Fruit fly (Drosophila melanogaster) whole organism, embryonic: ENCODE results near the gene Gr21a.
A peak's percentile ranks its signal among the peaks of the same experiment; 100 is the strongest.

Experiments
- Bdp1 ChIP-seq: fragments of 200-800 bp; sonication (Bioruptor generic); optimal IDR thresholded peaks from 3 replicates; lab custom pipeline; 2016; ENCODE audit warnings: missing biosample characterization, missing genetic modification characterization
- CG11085 ChIP-seq: fragments of 200-800 bp; sonication (Bioruptor generic); IDR thresholded peaks from 2 replicates; pipeline ENCODE4 v1.3.6; 2022; ENCODE audit warnings: missing biosample characterization, missing genetic modification characterization
- CG12769 ChIP-seq: fragments of 200-800 bp; sonication (Bioruptor generic); optimal IDR thresholded peaks from 2 replicates; lab custom pipeline; 2019; ENCODE audit warnings: missing biosample characterization, mild to moderate bottlenecking, missing genetic modification characterization, moderate library complexity
- CG12942 ChIP-seq: fragments of 200-800 bp; sonication (Bioruptor generic); optimal IDR thresholded peaks from 3 replicates; lab custom pipeline; 2016; ENCODE audit warnings: missing biosample characterization, missing genetic modification characterization
- CG13287 ChIP-seq: fragments of 200-800 bp; sonication (Bioruptor generic); IDR thresholded peaks from 2 replicates; pipeline ENCODE4 v1.3.6; 2022; ENCODE audit warnings: missing biosample characterization, missing genetic modification characterization; ENCODE audit not compliant: partially characterized antibody
- CG15073 ChIP-seq: fragments of 200-800 bp; sonication (Bioruptor generic); optimal IDR thresholded peaks from 2 replicates; lab custom pipeline; 2016; ENCODE audit warnings: missing biosample characterization, missing genetic modification characterization
- CG15601 ChIP-seq: fragments of 200-800 bp; sonication (Bioruptor generic); optimal IDR thresholded peaks from 3 replicates; lab custom pipeline; 2019; ENCODE audit warnings: missing biosample characterization, mild to moderate bottlenecking, missing genetic modification characterization, moderate library complexity
- CG15696 ChIP-seq: fragments of 200-800 bp; sonication (Bioruptor generic); optimal IDR thresholded peaks from 2 replicates; lab custom pipeline; 2019; ENCODE audit warnings: missing biosample characterization, mild to moderate bottlenecking, missing genetic modification characterization, moderate library complexity
- CG17912 ChIP-seq: fragments of 200-800 bp; sonication (Bioruptor generic); optimal IDR thresholded peaks from 2 replicates; lab custom pipeline; 2018; ENCODE audit warnings: missing biosample characterization, mild to moderate bottlenecking, missing genetic modification characterization
- CG1792 ChIP-seq: fragments of 200-800 bp; sonication (Bioruptor generic); optimal IDR thresholded peaks from 2 replicates; lab custom pipeline; 2016; ENCODE audit warnings: missing biosample characterization, missing genetic modification characterization
- CG18619 ChIP-seq: fragments of 200-800 bp; sonication (Bioruptor generic); optimal IDR thresholded peaks from 3 replicates; lab custom pipeline; 2017; ENCODE audit warnings: missing biosample characterization, mild to moderate bottlenecking, missing genetic modification characterization
- CG31365 ChIP-seq: fragments of 200-800 bp; sonication (Bioruptor generic); optimal IDR thresholded peaks from 2 replicates; lab custom pipeline; 2018; ENCODE audit warnings: missing biosample characterization, mild to moderate bottlenecking, missing genetic modification characterization
- CG31441 ChIP-seq: fragments of 200-800 bp; sonication (Bioruptor generic); IDR thresholded peaks from 2 replicates; pipeline ENCODE4 v1.3.6; 2022; ENCODE audit warnings: missing biosample characterization, missing genetic modification characterization
- CG32532 ChIP-seq: fragments of 200-800 bp; sonication (Bioruptor generic); IDR thresholded peaks from 2 replicates; pipeline ENCODE4 v1.3.6; 2022; ENCODE audit warnings: missing biosample characterization, missing genetic modification characterization
- CG3995 ChIP-seq: fragments of 200-800 bp; sonication (Bioruptor generic); optimal IDR thresholded peaks from 3 replicates; lab custom pipeline; 2016; ENCODE audit warnings: missing biosample characterization, missing genetic modification characterization
- CG4854 ChIP-seq: fragments of 200-800 bp; sonication (Bioruptor generic); optimal IDR thresholded peaks from 2 replicates; lab custom pipeline; 2016; ENCODE audit warnings: missing biosample characterization, missing genetic modification characterization, inconsistent platforms
- CG6254 ChIP-seq: fragments of 200-800 bp; sonication (Bioruptor generic); optimal IDR thresholded peaks from 3 replicates; lab custom pipeline; 2017; ENCODE audit warnings: mild to moderate bottlenecking, missing biosample characterization, missing genetic modification reagents, missing genetic modification characterization
- CG8359 ChIP-seq: fragments of 200-800 bp; sonication (Bioruptor generic); optimal IDR thresholded peaks from 2 replicates; lab custom pipeline; 2017; ENCODE audit warnings: missing biosample characterization, mild to moderate bottlenecking, missing genetic modification characterization, borderline replicate concordance
- CG9215 ChIP-seq: fragments of 200-800 bp; sonication (Bioruptor generic); IDR thresholded peaks from 2 replicates; pipeline ENCODE4 v1.3.6; 2022; ENCODE audit warnings: missing biosample characterization, missing genetic modification characterization
- CTCF ChIP-seq: fragments of 200-800 bp; sonication (Bioruptor generic); optimal IDR thresholded peaks from 2 replicates; lab custom pipeline; 2017; ENCODE audit warnings: missing biosample characterization, mild to moderate bottlenecking, missing genetic modification characterization, moderate library complexity
- Dfd ChIP-seq, 2 experiments: fragments of >200 bp; optimal IDR thresholded peaks; 2 replicates each; lab custom pipeline; 2017; ENCODE audit warnings: missing biosample characterization in 2 of 2, missing genetic modification characterization in 2 of 2
- Dll ChIP-seq: fragments of 200-800 bp; sonication (Bioruptor generic); IDR thresholded peaks from 4 replicates; pipeline ENCODE4 v1.3.6; 2022; ENCODE audit warnings: missing biosample characterization, missing genetic modification characterization; ENCODE audit not compliant: partially characterized antibody
- Ets97D ChIP-seq: fragments of 200-800 bp; sonication (Bioruptor generic); optimal IDR thresholded peaks from 3 replicates; lab custom pipeline; 2016; ENCODE audit warnings: missing biosample characterization, missing genetic modification characterization
- Fer1 ChIP-seq: fragments of 200-800 bp; sonication (Bioruptor generic); optimal IDR thresholded peaks from 2 replicates; lab custom pipeline; 2017; ENCODE audit warnings: missing biosample characterization, mild to moderate bottlenecking, missing genetic modification characterization
- HLH4C ChIP-seq: fragments of 200-800 bp; sonication (Bioruptor generic); IDR thresholded peaks from 3 replicates; pipeline ENCODE4 v1.3.6; 2022; ENCODE audit warnings: missing biosample characterization, missing genetic modification characterization; ENCODE audit not compliant: partially characterized antibody
- HmgD ChIP-seq: fragments of 200-800 bp; sonication (Bioruptor generic); optimal IDR thresholded peaks from 3 replicates; lab custom pipeline; 2016; ENCODE audit warnings: missing biosample characterization, missing genetic modification characterization
- Med ChIP-seq: fragments of 200-800 bp; sonication (Bioruptor generic); peaks from one replicate; lab custom pipeline; 2016; ENCODE audit warnings: missing biosample characterization, missing genetic modification characterization, mild to moderate bottlenecking, inconsistent platforms, moderate library complexity
- Pdp1 ChIP-seq, 2 experiments: fragments of 200-800 bp; sonication (Bioruptor generic); optimal IDR thresholded peaks; 3 replicates each; lab custom pipeline; 2016; ENCODE audit warnings: missing biosample characterization in 2 of 2, missing genetic modification characterization in 2 of 2, mild to moderate bottlenecking in 1 of 2, moderate library complexity in 1 of 2
- Side ChIP-seq: fragments of 200-800 bp; sonication (Bioruptor generic); optimal IDR thresholded peaks from 2 replicates; lab custom pipeline; 2016; ENCODE audit warnings: missing biosample characterization, missing genetic modification characterization
- Trl ChIP-seq, 3 experiments: fragments of >200 bp in 2 of 3; fragments of 200-800 bp in 1 of 3; sonication (Bioruptor generic) in 1 of 3; optimal IDR thresholded peaks; 2 replicates in 1 of 3; 3 replicates in 2 of 3; lab custom pipeline; 2016 to 2017; ENCODE audit warnings: missing biosample characterization in 1 of 3, missing genetic modification characterization in 1 of 3
- abd-A ChIP-seq: fragments of 200-800 bp; sonication (Bioruptor generic); optimal IDR thresholded peaks from 3 replicates; lab custom pipeline; 2019; ENCODE audit warnings: missing biosample characterization, mild to moderate bottlenecking, missing genetic modification characterization, moderate library complexity
- az2 ChIP-seq: fragments of 200-800 bp; sonication (Bioruptor generic); optimal IDR thresholded peaks from 3 replicates; lab custom pipeline; 2016; ENCODE audit warnings: missing biosample characterization, missing genetic modification characterization
- btn ChIP-seq: fragments of 200-800 bp; sonication (Bioruptor generic); optimal IDR thresholded peaks from 2 replicates; lab custom pipeline; 2016; ENCODE audit warnings: missing biosample characterization, missing genetic modification characterization
- caup ChIP-seq: fragments of 200-800 bp; sonication (Bioruptor generic); optimal IDR thresholded peaks from 3 replicates; lab custom pipeline; 2017; ENCODE audit warnings: missing biosample characterization, mild to moderate bottlenecking, missing genetic modification characterization, moderate library complexity; ENCODE audit not compliant: severe bottlenecking
- cg ChIP-seq: fragments of 200-800 bp; sonication (Bioruptor generic); optimal IDR thresholded peaks from 3 replicates; lab custom pipeline; 2019; ENCODE audit warnings: missing biosample characterization, mild to moderate bottlenecking, missing genetic modification characterization, moderate library complexity
- dmrt99B ChIP-seq: fragments of 200-800 bp; sonication (Bioruptor generic); optimal IDR thresholded peaks from 2 replicates; lab custom pipeline; 2018; ENCODE audit warnings: missing biosample characterization, mild to moderate bottlenecking, missing genetic modification characterization, moderate library complexity
- grau ChIP-seq: fragments of 200-800 bp; optimal IDR thresholded peaks from 3 replicates; lab custom pipeline; 2019; ENCODE audit warnings: missing biosample characterization, mild to moderate bottlenecking, missing genetic modification characterization, moderate library complexity
- gsb ChIP-seq: fragments of 200-800 bp; sonication (Bioruptor generic); IDR thresholded peaks from 2 replicates; pipeline ENCODE4 v1.3.6; 2022; ENCODE audit warnings: missing biosample characterization, missing genetic modification characterization
- gt ChIP-seq: fragments of 200-800 bp; sonication (Bioruptor generic); IDR thresholded peaks from 2 replicates; pipeline ENCODE4 v1.3.6; 2022; ENCODE audit warnings: missing biosample characterization, missing genetic modification characterization
- hbn ChIP-seq: fragments of 200-800 bp; sonication (Bioruptor generic); IDR thresholded peaks from 2 replicates; pipeline ENCODE4 v1.3.6; 2022; ENCODE audit warnings: missing biosample characterization, missing genetic modification characterization; ENCODE audit not compliant: partially characterized antibody
- hkb ChIP-seq, 2 experiments: fragments of 200-800 bp in 1 of 2; fragments of >200 bp in 1 of 2; sonication (Bioruptor generic) in 1 of 2; IDR thresholded peaks in 1 of 2; optimal IDR thresholded peaks in 1 of 2; 2 replicates each; pipeline versions ENCODE4 v1.3.6 to Lab custom; 2017 to 2022; ENCODE audit warnings: missing biosample characterization in 1 of 2, missing genetic modification characterization in 1 of 2
- ind ChIP-seq: fragments of 200-800 bp; sonication (Bioruptor generic); optimal IDR thresholded peaks from 3 replicates; lab custom pipeline; 2016; ENCODE audit warnings: missing biosample characterization, missing genetic modification characterization
- lab ChIP-seq: fragments of 200-800 bp; sonication (Bioruptor generic); optimal IDR thresholded peaks from 3 replicates; lab custom pipeline; 2017; ENCODE audit warnings: missing biosample characterization, missing genetic modification characterization, mild to moderate bottlenecking, moderate library complexity, missing genetic modification reagents
- odd ChIP-seq: fragments of 200-800 bp; sonication (Bioruptor generic); optimal IDR thresholded peaks from 2 replicates; lab custom pipeline; 2017; ENCODE audit warnings: missing biosample characterization, mild to moderate bottlenecking, missing genetic modification characterization
- prd ChIP-seq, 3 experiments: fragments of >200 bp in 2 of 3; fragments of 200-800 bp in 1 of 3; sonication (Bioruptor generic) in 1 of 3; optimal IDR thresholded peaks in 2 of 3; IDR thresholded peaks in 1 of 3; 2 replicates in 2 of 3; 3 replicates in 1 of 3; pipeline versions ENCODE4 v1.3.6 to Lab custom; 2017 to 2022; ENCODE audit warnings: missing biosample characterization in 1 of 3, missing genetic modification characterization in 1 of 3
- sc ChIP-seq, 3 experiments: fragments of >200 bp in 2 of 3; fragments of 200-800 bp in 1 of 3; sonication (Bioruptor generic) in 1 of 3; optimal IDR thresholded peaks; 2 replicates in 2 of 3; 3 replicates in 1 of 3; lab custom pipeline; 2017; ENCODE audit warnings: mild to moderate bottlenecking in 1 of 3, missing biosample characterization in 1 of 3, missing genetic modification characterization in 1 of 3, missing genetic modification reagents in 1 of 3
- sens ChIP-seq: fragments of 200-800 bp; sonication (Bioruptor generic); peaks from one replicate; lab custom pipeline; 2016; ENCODE audit warnings: missing biosample characterization, missing genetic modification characterization
- twi ChIP-seq: fragments of 200-800 bp; optimal IDR thresholded peaks from 2 replicates; lab custom pipeline; 2019; ENCODE audit warnings: missing biosample characterization, mild to moderate bottlenecking, missing genetic modification characterization, moderate library complexity
- zen ChIP-seq: fragments of 200-800 bp; sonication (Bioruptor generic); optimal IDR thresholded peaks from 3 replicates; lab custom pipeline; 2018; ENCODE audit warnings: missing biosample characterization, mild to moderate bottlenecking, missing genetic modification characterization, moderate library complexity

Gr21a gene

dm6 chr2L:745785-746184 is 34.5 kb upstream of the Gr21a start (continued):
- no peak for TF ChIP-seq odd (GFP tag; lab: Kevin White, UChicago)
- TF ChIP-seq cg (GFP tag; lab: Kevin White, UChicago) = no peak
- TF ChIP-seq CTCF (GFP tag; lab: Kevin White, UChicago) = peak; percentile 67
- no peak for TF ChIP-seq CG1792 (GFP tag; lab: Kevin White, UChicago)
- TF ChIP-seq CG4854 (GFP tag; lab: Kevin White, UChicago) = no peak
- no peak for TF ChIP-seq Bdp1 (GFP tag; lab: Kevin White, UChicago)
- TF ChIP-seq CG8359 = no peak
- TF ChIP-seq dmrt99B = peak; percentile 27
- no peak for TF ChIP-seq CG3995
- no peak for TF ChIP-seq Pdp1 (GFP tag; optimal IDR thresholded peaks at IDR 0.05; lab: Kevin White, UChicago)
- no peak for TF ChIP-seq CG31441 (GFP tag; lab: Robert Waterston, UW)
- TF ChIP-seq Side = no peak
- peak; percentile 85 for TF ChIP-seq Med
- peak; percentile 40 for TF ChIP-seq lab (GFP tag; lab: Kevin White, UChicago)
- TF ChIP-seq CG15601 (tag; lab: Kevin White, UChicago) = peak; percentile 100
- TF ChIP-seq hkb (optimal IDR thresholded peaks at IDR 0.05; lab: Kevin White, UChicago) = no peak
- no peak for TF ChIP-seq hkb (GFP tag; IDR thresholded peaks at IDR 0.05; lab: Robert Waterston, UW)
- TF ChIP-seq zen (tag; lab: Kevin White, UChicago) = no peak
- peak; percentile 30 for TF ChIP-seq CG31365 (tag; lab: Kevin White, UChicago)
- TF ChIP-seq hbn (GFP tag; lab: Robert Waterston, UW) = no peak
- no peak for TF ChIP-seq sc (optimal IDR thresholded peaks at IDR 0.05; lab: Kevin White, UChicago)
- TF ChIP-seq sc (GFP tag; optimal IDR thresholded peaks at IDR 0.05; lab: Kevin White, UChicago) = no peak
- TF ChIP-seq prd (optimal IDR thresholded peaks at IDR 0.05; lab: Kevin White, UChicago) = no peak
- 0 out of 3 replicates have a peak, but pooled peaks have one; percentile 22 for TF ChIP-seq prd (GFP tag; IDR thresholded peaks at IDR 0.05; lab: Robert Waterston, UW)
- no peak for TF ChIP-seq gt
- no peak for TF ChIP-seq Dfd (GFP tag; optimal IDR thresholded peaks at IDR 0.05; lab: Kevin White, UChicago)
- no peak for TF ChIP-seq ind (GFP tag; lab: Kevin White, UChicago)
- no peak for TF ChIP-seq CG12769 (tag; lab: Kevin White, UChicago)
- no peak for TF ChIP-seq Trl (optimal IDR thresholded peaks at IDR 0.05; lab: Kevin White, UChicago)
- no peak for TF ChIP-seq Trl (GFP tag; optimal IDR thresholded peaks at IDR 0.05; lab: Kevin White, UChicago)
- TF ChIP-seq twi (tag; lab: Kevin White, UChicago) = no peak
- TF ChIP-seq CG6254 (GFP tag; lab: Kevin White, UChicago) = peak; percentile 98
- peak; percentile 60 for TF ChIP-seq grau
- no peak for TF ChIP-seq gsb (GFP tag; lab: Robert Waterston, UW)
- TF ChIP-seq HmgD = no peak
- TF ChIP-seq CG32532 (GFP tag; lab: Robert Waterston, UW) = peak; percentile 30; the same call in 1 of the 2 replicates
- TF ChIP-seq Dll (GFP tag; lab: Robert Waterston, UW) = no peak
- TF ChIP-seq sens = peak; percentile 83
- peak; percentile 28 for TF ChIP-seq caup (GFP tag; lab: Kevin White, UChicago)
- TF ChIP-seq CG11085 (GFP tag; lab: Robert Waterston, UW) = no peak
- TF ChIP-seq CG15073 (GFP tag; lab: Kevin White, UChicago) = no peak
- peak; percentile 24 for TF ChIP-seq az2 (GFP tag; lab: Kevin White, UChicago)
- no peak for TF ChIP-seq Ets97D (GFP tag; lab: Kevin White, UChicago)
- no peak for TF ChIP-seq CG12942 (GFP tag; lab: Kevin White, UChicago)
- TF ChIP-seq abd-A = peak; percentile 40
- no peak for TF ChIP-seq CG15696 (tag; lab: Kevin White, UChicago)
- no peak for TF ChIP-seq btn (GFP tag; lab: Kevin White, UChicago)
- no peak for TF ChIP-seq HLH4C
- TF ChIP-seq CG18619 (GFP tag; lab: Kevin White, UChicago) = no peak
- TF ChIP-seq Fer1 (GFP tag; lab: Kevin White, UChicago) = peak; percentile 59
- no peak for TF ChIP-seq CG9215 (GFP tag; lab: Robert Waterston, UW)
- TF ChIP-seq CG17912 (GFP tag; lab: Kevin White, UChicago) = no peak
- TF ChIP-seq CG13287 (GFP tag; lab: Robert Waterston, UW) = 0 out of 2 replicates have a peak, but pooled peaks have one; percentile 13
